Fruit fly (Drosophila melanogaster) whole organism, embryonic: ENCODE data around the gene HINT1.
A peak's percentile ranks its signal among the peaks of the same experiment; 100 is the strongest.

Experiments used
- Atf6 ChIP-seq: fragments of 200-800 bp; sonication (Bioruptor generic); IDR thresholded peaks from 2 replicates; pipeline ENCODE4 v1.3.6; 2022; ENCODE audit warnings: missing biosample characterization, missing genetic modification characterization
- CG12219 ChIP-seq: fragments of 200-800 bp; sonication (Bioruptor generic); optimal IDR thresholded peaks from 3 replicates; lab custom pipeline; 2018; ENCODE audit warnings: missing biosample characterization, mild to moderate bottlenecking, missing genetic modification characterization
- CG12299 ChIP-seq: fragments of 200-800 bp; sonication (Bioruptor generic); optimal IDR thresholded peaks from 2 replicates; lab custom pipeline; 2018; ENCODE audit warnings: missing biosample characterization, mild to moderate bottlenecking, missing genetic modification characterization
- CG17186 ChIP-seq: fragments of 200-800 bp; sonication (Bioruptor generic); optimal IDR thresholded peaks from 3 replicates; lab custom pipeline; 2017; ENCODE audit warnings: missing biosample characterization, missing genetic modification reagents, missing genetic modification characterization
- CG1832 ChIP-seq: fragments of 200-800 bp; sonication (Bioruptor generic); optimal IDR thresholded peaks from 2 replicates; lab custom pipeline; 2017; ENCODE audit warnings: missing biosample characterization, mild to moderate bottlenecking, missing genetic modification characterization, inconsistent platforms
- CG18599 ChIP-seq: fragments of 200-800 bp; sonication (Bioruptor generic); optimal IDR thresholded peaks from 3 replicates; lab custom pipeline; 2017; ENCODE audit warnings: missing biosample characterization, missing genetic modification characterization, mild to moderate bottlenecking, moderate library complexity, missing genetic modification reagents
- CG30403 ChIP-seq: fragments of 200-800 bp; sonication (Bioruptor generic); optimal IDR thresholded peaks from 3 replicates; lab custom pipeline; 2016; ENCODE audit warnings: missing biosample characterization, missing genetic modification characterization
- CG3847 ChIP-seq: fragments of 200-800 bp; sonication (Bioruptor generic); IDR thresholded peaks from 2 replicates; pipeline ENCODE4 v1.3.6; 2022; ENCODE audit warnings: missing biosample characterization, missing genetic modification characterization
- CG4404 ChIP-seq: fragments of 200-800 bp; sonication (Bioruptor generic); IDR thresholded peaks from 2 replicates; pipeline ENCODE4 v1.3.6; 2022; ENCODE audit warnings: missing biosample characterization, missing genetic modification characterization
- CG4617 ChIP-seq: fragments of 200-800 bp; sonication (Bioruptor generic); optimal IDR thresholded peaks from 3 replicates; lab custom pipeline; 2016; ENCODE audit warnings: missing biosample characterization, missing genetic modification characterization, borderline replicate concordance
- CG5245 ChIP-seq: fragments of 200-800 bp; sonication (Bioruptor generic); optimal IDR thresholded peaks from 3 replicates; lab custom pipeline; 2016; ENCODE audit warnings: missing biosample characterization, missing genetic modification characterization
- CG6813 ChIP-seq: fragments of 200-800 bp; sonication (Bioruptor generic); optimal IDR thresholded peaks from 2 replicates; lab custom pipeline; 2017; ENCODE audit warnings: missing biosample characterization, missing genetic modification characterization, mild to moderate bottlenecking, moderate library complexity, missing genetic modification reagents
- CG7745 ChIP-seq: fragments of 200-800 bp; sonication (Bioruptor generic); optimal IDR thresholded peaks from 2 replicates; lab custom pipeline; 2018; ENCODE audit warnings: missing biosample characterization, mild to moderate bottlenecking, missing genetic modification characterization, moderate library complexity
- CG7786 ChIP-seq: fragments of 200-800 bp; sonication (Bioruptor generic); optimal IDR thresholded peaks from 2 replicates; lab custom pipeline; 2016; ENCODE audit warnings: missing biosample characterization, missing genetic modification characterization
- CG8359 ChIP-seq: fragments of 200-800 bp; sonication (Bioruptor generic); optimal IDR thresholded peaks from 2 replicates; lab custom pipeline; 2017; ENCODE audit warnings: missing biosample characterization, mild to moderate bottlenecking, missing genetic modification characterization, borderline replicate concordance
- CG9215 ChIP-seq: fragments of 200-800 bp; sonication (Bioruptor generic); IDR thresholded peaks from 2 replicates; pipeline ENCODE4 v1.3.6; 2022; ENCODE audit warnings: missing biosample characterization, missing genetic modification characterization
- CG9876 ChIP-seq: fragments of 200-800 bp; sonication (Bioruptor generic); optimal IDR thresholded peaks from 2 replicates; lab custom pipeline; 2016; ENCODE audit warnings: missing biosample characterization, missing genetic modification characterization
- CkIIα-i1 ChIP-seq: fragments of 200-800 bp; sonication (Bioruptor generic); IDR thresholded peaks from 2 replicates; pipeline ENCODE4 v1.3.6; 2022; ENCODE audit warnings: missing biosample characterization, missing genetic modification characterization
- D19A ChIP-seq: fragments of 200-800 bp; optimal IDR thresholded peaks from 3 replicates; lab custom pipeline; 2019; ENCODE audit warnings: missing biosample characterization, mild to moderate bottlenecking, missing genetic modification characterization, moderate library complexity
- Doc3 ChIP-seq: fragments of 200-800 bp; sonication (Bioruptor generic); IDR thresholded peaks from 3 replicates; pipeline ENCODE4 v1.3.6; 2022; ENCODE audit warnings: missing biosample characterization, missing genetic modification characterization; ENCODE audit not compliant: partially characterized antibody
- Dref ChIP-seq: fragments of 200-800 bp; sonication (Bioruptor generic); IDR thresholded peaks from 2 replicates; pipeline ENCODE4 v1.3.6; 2022; ENCODE audit warnings: missing biosample characterization, missing genetic modification characterization
- Gug ChIP-seq: fragments of 200-800 bp; sonication (Bioruptor generic); IDR thresholded peaks from 4 replicates; pipeline ENCODE4 v1.3.6; 2022; ENCODE audit warnings: missing biosample characterization, missing genetic modification characterization
- HLH4C ChIP-seq: fragments of 200-800 bp; sonication (Bioruptor generic); IDR thresholded peaks from 3 replicates; pipeline ENCODE4 v1.3.6; 2022; ENCODE audit warnings: missing biosample characterization, missing genetic modification characterization; ENCODE audit not compliant: partially characterized antibody
- Hr51 ChIP-seq, 2 experiments: fragments of 200-800 bp; sonication (Bioruptor generic); optimal IDR thresholded peaks; 2 replicates in 1 of 2; 3 replicates in 1 of 2; lab custom pipeline; 2016 to 2018; ENCODE audit warnings: missing biosample characterization in 2 of 2, missing genetic modification characterization in 2 of 2, mild to moderate bottlenecking in 1 of 2, moderate library complexity in 1 of 2
- Mes4 ChIP-seq: fragments of 200-800 bp; sonication (Bioruptor generic); optimal IDR thresholded peaks from 2 replicates; lab custom pipeline; 2016; ENCODE audit warnings: missing biosample characterization, missing genetic modification characterization
- Mrtf ChIP-seq: fragments of 200-800 bp; sonication (Bioruptor generic); IDR thresholded peaks from 3 replicates; pipeline ENCODE4 v1.3.6; 2022; ENCODE audit warnings: missing biosample characterization, missing genetic modification characterization
- NC2α ChIP-seq: fragments of 200-800 bp; sonication (Bioruptor generic); optimal IDR thresholded peaks from 2 replicates; lab custom pipeline; 2016; ENCODE audit warnings: missing biosample characterization, missing genetic modification characterization
- Neu2 ChIP-seq: fragments of 200-800 bp; sonication (Bioruptor generic); optimal IDR thresholded peaks from 3 replicates; lab custom pipeline; 2016; ENCODE audit warnings: missing biosample characterization, missing genetic modification characterization, borderline replicate concordance
- Oli ChIP-seq: fragments of 200-800 bp; sonication (Bioruptor generic); optimal IDR thresholded peaks from 2 replicates; lab custom pipeline; 2018; ENCODE audit warnings: missing biosample characterization, mild to moderate bottlenecking, missing genetic modification characterization, moderate library complexity
- Taf1 ChIP-seq: fragments of 200-800 bp; sonication (Bioruptor generic); IDR thresholded peaks from 2 replicates; pipeline ENCODE4 v1.3.6; 2022; ENCODE audit warnings: missing biosample characterization, missing genetic modification characterization
- Trl ChIP-seq, 3 experiments: fragments of >200 bp in 2 of 3; fragments of 200-800 bp in 1 of 3; sonication (Bioruptor generic) in 1 of 3; optimal IDR thresholded peaks; 2 replicates in 1 of 3; 3 replicates in 2 of 3; lab custom pipeline; 2016 to 2017; ENCODE audit warnings: missing biosample characterization in 1 of 3, missing genetic modification characterization in 1 of 3
- bigmax ChIP-seq: fragments of 200-800 bp; sonication (Bioruptor generic); optimal IDR thresholded peaks from 2 replicates; lab custom pipeline; 2018; ENCODE audit warnings: missing biosample characterization, mild to moderate bottlenecking, missing genetic modification characterization
- chinmo ChIP-seq: fragments of 200-800 bp; sonication (Bioruptor generic); IDR thresholded peaks from 4 replicates; pipeline ENCODE4 v1.3.6; 2022; ENCODE audit warnings: missing biosample characterization, missing genetic modification characterization; ENCODE audit not compliant: partially characterized antibody
- dan ChIP-seq: fragments of 200-800 bp; sonication (Bioruptor generic); IDR thresholded peaks from 2 replicates; pipeline ENCODE4 v1.3.6; 2022; ENCODE audit warnings: missing biosample characterization, missing genetic modification characterization
- dati ChIP-seq: fragments of 200-800 bp; sonication (Bioruptor generic); IDR thresholded peaks from 2 replicates; pipeline ENCODE4 v1.3.6; 2022; ENCODE audit warnings: missing biosample characterization, missing genetic modification characterization
- exex ChIP-seq: fragments of 200-800 bp; sonication (Bioruptor generic); optimal IDR thresholded peaks from 4 replicates; lab custom pipeline; 2018; ENCODE audit warnings: missing biosample characterization, mild to moderate bottlenecking, missing genetic modification characterization, moderate library complexity
- gce ChIP-seq: fragments of 200-800 bp; sonication (Bioruptor generic); IDR thresholded peaks from 3 replicates; pipeline ENCODE4 v1.3.6; 2022; ENCODE audit warnings: missing biosample characterization, missing genetic modification characterization
- grn ChIP-seq: fragments of 200-800 bp; sonication (Bioruptor generic); optimal IDR thresholded peaks from 3 replicates; lab custom pipeline; 2017; ENCODE audit warnings: missing biosample characterization, missing genetic modification characterization
- gsb ChIP-seq: fragments of 200-800 bp; sonication (Bioruptor generic); IDR thresholded peaks from 2 replicates; pipeline ENCODE4 v1.3.6; 2022; ENCODE audit warnings: missing biosample characterization, missing genetic modification characterization
- nerfin-1 ChIP-seq: fragments of 200-800 bp; sonication (Bioruptor generic); optimal IDR thresholded peaks from 3 replicates; lab custom pipeline; 2019; ENCODE audit warnings: missing biosample characterization, mild to moderate bottlenecking, missing genetic modification characterization, moderate library complexity
- phol ChIP-seq: fragments of 200-800 bp; sonication (Bioruptor generic); optimal IDR thresholded peaks from 3 replicates; lab custom pipeline; 2018; ENCODE audit warnings: missing biosample characterization, mild to moderate bottlenecking, missing genetic modification characterization, moderate library complexity
- pum ChIP-seq: fragments of 200-800 bp; sonication (Bioruptor generic); optimal IDR thresholded peaks from 2 replicates; lab custom pipeline; 2016; ENCODE audit warnings: missing biosample characterization, missing genetic modification characterization
- ro ChIP-seq: fragments of 200-800 bp; sonication (Bioruptor generic); IDR thresholded peaks from 2 replicates; pipeline ENCODE4 v1.3.6; 2022; ENCODE audit warnings: missing biosample characterization, missing genetic modification characterization
- run ChIP-seq: fragments of 200-800 bp; sonication (Bioruptor generic); optimal IDR thresholded peaks from 3 replicates; lab custom pipeline; 2018; ENCODE audit warnings: missing biosample characterization, mild to moderate bottlenecking, missing genetic modification characterization
- schlank ChIP-seq: fragments of 200-800 bp; sonication (Bioruptor generic); optimal IDR thresholded peaks from 2 replicates; lab custom pipeline; 2018; ENCODE audit warnings: missing biosample characterization, mild to moderate bottlenecking, missing genetic modification characterization
- sens-2 ChIP-seq: fragments of 200-800 bp; sonication (Bioruptor generic); IDR thresholded peaks from 2 replicates; pipeline ENCODE4 v1.3.6; 2022; ENCODE audit warnings: missing biosample characterization, missing genetic modification characterization
- tin ChIP-seq: fragments of 200-800 bp; sonication (Bioruptor generic); optimal IDR thresholded peaks from 3 replicates; lab custom pipeline; 2016; ENCODE audit warnings: missing biosample characterization, missing genetic modification characterization
- usp ChIP-seq: fragments of >200 bp; optimal IDR thresholded peaks from 2 replicates; lab custom pipeline; 2017; ENCODE audit warnings: missing biosample characterization, missing genetic modification characterization

The HINT1 gene

DNA sequence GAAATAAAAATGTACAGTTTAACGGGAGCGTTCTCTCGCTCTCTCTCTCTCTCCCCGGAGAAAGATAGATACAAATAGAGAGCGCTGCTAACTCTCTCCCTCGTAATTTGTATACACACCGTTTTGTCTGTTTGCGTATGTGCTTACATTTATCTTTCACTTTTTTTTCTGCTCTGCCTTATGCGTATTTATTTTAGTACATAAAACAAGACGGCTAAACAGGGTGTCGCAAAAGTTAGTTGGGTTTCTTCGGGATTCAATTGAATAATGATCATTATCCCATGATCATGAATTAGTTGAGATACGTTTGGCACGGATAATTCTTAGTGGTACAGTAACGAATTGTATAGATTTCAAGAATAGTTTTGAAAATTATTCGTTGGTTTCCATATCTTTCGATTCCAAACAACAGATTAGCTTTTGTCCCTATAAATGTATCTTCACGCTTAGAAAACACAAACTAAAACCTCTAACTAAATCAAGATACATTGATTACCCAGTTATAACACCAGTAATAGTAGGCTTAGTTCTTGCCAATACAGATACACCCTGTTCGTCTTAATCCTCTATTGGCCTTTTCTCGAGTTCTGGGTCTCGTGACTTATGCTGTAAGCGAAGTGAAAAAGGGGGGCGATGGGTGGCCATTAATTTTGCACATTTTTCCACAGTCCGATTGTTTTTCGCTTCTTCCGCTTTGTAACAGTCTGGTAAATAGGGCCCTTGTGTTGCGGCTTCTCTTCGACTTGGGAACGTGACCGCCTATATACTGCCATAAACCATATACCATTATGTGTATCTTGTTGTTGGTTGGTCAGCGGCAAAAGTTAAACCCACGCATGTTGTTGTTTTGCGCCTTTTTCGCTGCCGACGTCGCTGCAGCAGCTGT, 15.3 kb upstream of the HINT1 start (continued):
- TF ChIP-seq run (tag; lab: Kevin White, UChicago) (peak; percentile 56), CG4617 (no peak), CG4404 (GFP tag; lab: Robert Waterston, UW) (no peak), Neu2 (peak; percentile 29), CG30403 (peak; percentile 86), Atf6 (GFP tag; lab: Robert Waterston, UW) (no peak), CG12219 (GFP tag; lab: Kevin White, UChicago) (peak; percentile 79), phol (tag; lab: Kevin White, UChicago) (peak; percentile 86), Gug (GFP tag; lab: Robert Waterston, UW) (0 out of 4 replicates have a peak, but pooled peaks have one; percentile 1), CG7745 (peak; percentile 34), Hr51 (GFP tag; optimal IDR thresholded peaks at IDR 0.05; lab: Kevin White, UChicago) (peak; percentile 5 to 90), chinmo (GFP tag; lab: Robert Waterston, UW) (no peak), nerfin-1 (tag; lab: Kevin White, UChicago) (peak; percentile 70), Dref (GFP tag; lab: Robert Waterston, UW) (no peak), CG6813 (GFP tag; lab: Kevin White, UChicago) (peak; percentile 79), bigmax (GFP tag; lab: Kevin White, UChicago) (no peak), NC2α (peak; percentile 65), gce (GFP tag; lab: Robert Waterston, UW) (no peak), dan (no peak), HLH4C (no peak), pum (GFP tag; lab: Kevin White, UChicago) (peak; percentile 61), exex (tag; lab: Kevin White, UChicago) (peak; percentile 34), CG7786 (peak; percentile 66), D19A (peak; percentile 70), CG1832 (GFP tag; lab: Kevin White, UChicago) (no peak), usp (no peak), sens-2 (GFP tag; lab: Robert Waterston, UW) (no peak), Taf1 (GFP tag; lab: Robert Waterston, UW) (no peak), Mes4 (GFP tag; lab: Kevin White, UChicago) (peak; percentile 73), CG12299 (tag; lab: Kevin White, UChicago) (peak; percentile 82), CG5245 (GFP tag; lab: Kevin White, UChicago) (peak; percentile 53), ro (GFP tag; lab: Robert Waterston, UW) (no peak), CG17186 (GFP tag; lab: Kevin White, UChicago) (peak; percentile 36), grn (GFP tag; lab: Kevin White, UChicago) (peak; percentile 50), Doc3 (GFP tag; lab: Robert Waterston, UW) (no peak), Oli (tag; lab: Kevin White, UChicago) (peak; percentile 89), Mrtf (no peak), tin (GFP tag; lab: Kevin White, UChicago) (peak; percentile 42), CG9215 (GFP tag; lab: Robert Waterston, UW) (no peak), dati (GFP tag; lab: Robert Waterston, UW) (no peak), schlank (tag; lab: Kevin White, UChicago) (peak; percentile 71), gsb (no peak), CG8359 (peak; percentile 74), CG18599 (GFP tag; lab: Kevin White, UChicago) (peak; percentile 92), CG3847 (GFP tag; lab: Robert Waterston, UW) (no peak), CG9876 (GFP tag; lab: Kevin White, UChicago) (peak; percentile 2), Trl (optimal IDR thresholded peaks at IDR 0.05; lab: Kevin White, UChicago) (peak; percentile 98), Trl (GFP tag; optimal IDR thresholded peaks at IDR 0.05; lab: Kevin White, UChicago) (peak; percentile 58), CkIIα-i1 (no peak)
